Worm (Caenorhabditis elegans) whole organism, L4 larva: ENCODE measurements around the gene K09C4.1.

ENCODE experiments used
- ceh-20 ChIP-seq: fragments of 200-800 bp; sonication (Bioruptor generic); IDR thresholded peaks from 2 replicates; pipeline ENCODE4 v1.3.6; 2022; ENCODE audit warnings: missing genetic modification reagents, missing genetic modification characterization, missing compliant biosample characterization
- ces-1 ChIP-seq: fragments of 150-350 bp; sonication (generic microtip); optimal IDR thresholded peaks from 4 replicates; lab custom pipeline; 2014; ENCODE audit warnings: missing biosample characterization, missing genetic modification reagents, missing genetic modification characterization
- snpc-4 ChIP-seq: fragments of 150-350 bp; optimal IDR thresholded peaks from 2 replicates; lab custom pipeline; 2014; ENCODE audit warnings: missing biosample characterization, missing genetic modification characterization
- unc-39 ChIP-seq: sonication (generic microtip); optimal IDR thresholded peaks from 2 replicates; lab custom pipeline; 2017; ENCODE audit warnings: missing biosample characterization, missing genetic modification characterization

- no peak for TF ChIP-seq snpc-4 (tag; lab: Kevin White, UChicago)
- no peak for TF ChIP-seq ces-1 (GFP tag; lab: Kevin White, UChicago)
- TF ChIP-seq unc-39 = no peak
- no peak for TF ChIP-seq ceh-20
These were observed 1.9 kb downstream of the K09C4.1 start for ce11 chrX:3300582-3300981.
